Fruit fly (Drosophila melanogaster): ENCODE measurements around the gene pelo.
A peak's percentile ranks its signal among the peaks of the same experiment; 100 is the strongest.

Gene pelo

DNA sequence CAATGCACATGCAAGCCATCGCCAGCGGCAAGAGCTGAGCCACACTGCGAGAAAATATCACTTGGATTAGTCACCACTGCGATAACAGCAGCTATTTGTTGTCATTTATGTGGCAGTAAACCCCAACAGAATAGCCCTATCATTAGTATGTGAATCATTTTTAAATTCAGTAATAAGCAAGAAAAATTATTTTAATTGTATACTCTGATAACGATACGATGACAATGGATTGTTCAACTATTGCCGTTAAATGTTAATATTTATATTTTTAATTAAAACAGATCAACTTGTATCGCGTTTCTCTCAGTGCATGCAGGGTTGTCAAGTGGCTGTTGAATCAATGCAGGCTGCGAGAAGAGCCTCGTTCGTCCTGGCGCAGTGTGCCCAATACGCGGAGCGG lies 37.2 kb downstream of the pelo start (continued):
- TF ChIP-seq ab (GFP tag; optimal IDR thresholded peaks at IDR 0.05) (no peak), D19B (GFP tag; optimal IDR thresholded peaks at IDR 0.05) (no peak), Oli (tag; optimal IDR thresholded peaks at IDR 0.05) (peak; percentile 42), sr (GFP tag; IDR thresholded peaks at IDR 0.05) (no peak), CG8765 (GFP tag; IDR thresholded peaks at IDR 0.05) (no peak), CG10654 (GFP tag; optimal IDR thresholded peaks at IDR 0.05) (no peak), insv (GFP tag; optimal IDR thresholded peaks at IDR 0.05) (no peak), CG8478 (optimal IDR thresholded peaks at IDR 0.05) (no peak), CG12236 (GFP tag; optimal IDR thresholded peaks at IDR 0.05) (no peak), Hand (GFP tag; optimal IDR thresholded peaks at IDR 0.05) (no peak), Optix (GFP tag; IDR thresholded peaks at IDR 0.05) (no peak), CG15514 (GFP tag; optimal IDR thresholded peaks at IDR 0.05) (peak; percentile 11), zfh2 (GFP tag; optimal IDR thresholded peaks at IDR 0.05) (no peak), trh (GFP tag; optimal IDR thresholded peaks at IDR 0.05) (no peak), CG11247 (GFP tag; IDR thresholded peaks at IDR 0.05) (no peak), CG2116 (GFP tag; optimal IDR thresholded peaks at IDR 0.05) (no peak), amos (GFP tag; IDR thresholded peaks at IDR 0.05; ENCODE audit: partially characterized antibody) (no peak), Fer3 (tag; optimal IDR thresholded peaks at IDR 0.05) (no peak), schlank (tag; optimal IDR thresholded peaks at IDR 0.05) (no peak), CG14441 (GFP tag; IDR thresholded peaks at IDR 0.05) (peak; percentile 29; the same call in 1 of the 2 replicates), CG11093 (GFP tag; IDR thresholded peaks at IDR 0.05) (no peak), Dad (GFP tag; optimal IDR thresholded peaks at IDR 0.05) (no peak), CG1603 (tag; optimal IDR thresholded peaks at IDR 0.05) (peak; percentile 23), CG34376 (GFP tag; optimal IDR thresholded peaks at IDR 0.05) (no peak), sens (GFP tag) (peak; percentile 75), Dbx (GFP tag; IDR thresholded peaks at IDR 0.05) (0 out of 3 replicates have a peak, but pooled peaks have one; percentile 14), CG17829 (tag; optimal IDR thresholded peaks at IDR 0.05) (no peak), phol (tag; optimal IDR thresholded peaks at IDR 0.05) (peak; percentile 34), CG5245 (GFP tag; optimal IDR thresholded peaks at IDR 0.05) (no peak), exex (tag; optimal IDR thresholded peaks at IDR 0.05) (no peak), CG6765 (GFP tag; optimal IDR thresholded peaks at IDR 0.05) (no peak), CG18262 (tag; optimal IDR thresholded peaks at IDR 0.05) (no peak), CG13894 (tag; optimal IDR thresholded peaks at IDR 0.05) (no peak), tio (GFP tag; optimal IDR thresholded peaks at IDR 0.05) (peak; percentile 18), maf-S (GFP tag; optimal IDR thresholded peaks at IDR 0.05) (no peak), CG11456 (GFP tag; IDR thresholded peaks at IDR 0.05) (no peak), danr (GFP tag; IDR thresholded peaks at IDR 0.05) (no peak), CG12219 (GFP tag; optimal IDR thresholded peaks at IDR 0.05) (no peak), CG10274 (GFP tag; optimal IDR thresholded peaks at IDR 0.05) (no peak), CG31388 (GFP tag; optimal IDR thresholded peaks at IDR 0.05) (no peak), pfk (GFP tag; optimal IDR thresholded peaks at IDR 0.05) (no peak), bsh (GFP tag; optimal IDR thresholded peaks at IDR 0.05) (no peak), toy (GFP tag; IDR thresholded peaks at IDR 0.05) (no peak), Scr (GFP tag; IDR thresholded peaks at IDR 0.05; ENCODE audit: partially characterized antibody) (no peak), CG17568 (GFP tag; optimal IDR thresholded peaks at IDR 0.05) (no peak), wor (GFP tag; IDR thresholded peaks at IDR 0.05) (no peak), Antp (GFP tag; optimal IDR thresholded peaks at IDR 0.05) (no peak), nau (GFP tag; optimal IDR thresholded peaks at IDR 0.05) (no peak), TFAM (GFP tag; optimal IDR thresholded peaks at IDR 0.05) (no peak), CG13123 (GFP tag; optimal IDR thresholded peaks at IDR 0.05) (no peak), Taf1 (GFP tag; IDR thresholded peaks at IDR 0.05) (no peak), CG2129 (GFP tag; IDR thresholded peaks at IDR 0.05; ENCODE audit: partially characterized antibody) (no peak)
